Worm (Caenorhabditis elegans) whole organism, young adult: Measurements from ENCODE around the gene nhr-26.

ENCODE experiments used
- F37B4.10 ChIP-seq: fragments of 200-800 bp; sonication (Bioruptor generic); IDR thresholded peaks from 2 replicates; pipeline ENCODE4 v1.3.6; 2022; ENCODE audit warnings: missing genetic modification characterization, missing compliant biosample characterization
- F39B2.1 ChIP-seq: fragments of 200-800 bp; sonication (Bioruptor generic); IDR thresholded peaks from 2 replicates; pipeline ENCODE4 v1.3.6; 2022; ENCODE audit warnings: missing genetic modification reagents, missing genetic modification characterization, missing compliant biosample characterization
- dox-1 ChIP-seq: fragments of 200-800 bp; sonication (Bioruptor generic); IDR thresholded peaks from 2 replicates; pipeline ENCODE4 v1.3.6; 2022; ENCODE audit warnings: missing genetic modification reagents, missing genetic modification characterization, missing compliant biosample characterization
- ekl-4 ChIP-seq: fragments of 200-800 bp; sonication (Bioruptor generic); IDR thresholded peaks from 2 replicates; pipeline ENCODE4 v1.3.6; 2022; ENCODE audit warnings: missing genetic modification reagents, missing genetic modification characterization, missing compliant biosample characterization
- fkh-3 ChIP-seq: sonication (generic microtip); optimal IDR thresholded peaks from 2 replicates; lab custom pipeline; 2016; ENCODE audit warnings: mild to moderate bottlenecking, missing genetic modification characterization, missing compliant biosample characterization
- nfya-1 ChIP-seq: sonication (generic microtip); optimal IDR thresholded peaks from 2 replicates; lab custom pipeline; 2017; ENCODE audit warnings: antibody characterized with exemption, missing compliant biosample characterization, missing genetic modification characterization, borderline replicate concordance; ENCODE audit not compliant: insufficient read depth
- snpc-1.1 ChIP-seq: sonication (generic microtip); optimal IDR thresholded peaks from 2 replicates; lab custom pipeline; 2017; ENCODE audit warnings: missing genetic modification characterization, mild to moderate bottlenecking, missing compliant biosample characterization, antibody characterized with exemption, moderate library complexity, missing genotype, missing genetic modification reagents; ENCODE audit not compliant: insufficient read depth
- unc-62 ChIP-seq: fragments of 150-350 bp; optimal IDR thresholded peaks from 2 replicates; lab custom pipeline; 2014; ENCODE audit warnings: missing biosample characterization, missing genetic modification reagents, missing genetic modification characterization

DNA sequence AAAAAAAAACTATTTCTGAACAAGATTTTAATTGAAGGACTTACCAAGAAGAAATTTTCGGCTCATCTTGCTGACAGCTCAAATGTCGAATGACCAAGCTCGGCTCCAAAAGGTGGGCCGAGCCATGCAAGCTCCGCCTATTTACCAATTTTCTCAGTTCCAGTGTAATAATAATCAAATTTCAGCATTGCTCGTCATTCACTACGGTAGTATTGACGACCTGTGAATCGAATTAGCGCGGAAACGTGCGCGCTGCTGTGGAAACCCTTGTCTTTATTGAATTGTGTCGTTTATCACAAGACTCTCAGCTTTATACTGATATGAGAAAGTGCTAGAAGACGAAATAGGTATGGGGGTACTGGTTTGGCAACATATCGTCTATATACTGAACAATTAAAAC lies 36.7 kb downstream of the nhr-26 start, which contains the start of gene nlp-76:
- TF ChIP-seq ekl-4 (GFP tag; lab: Robert Waterston, UW) (no peak), snpc-1.1 (tag; lab: Kevin White, UChicago) (no peak), dox-1 (peak; percentile 15; the same call in 1 of the 2 replicates), unc-62 (GFP tag; lab: Kevin White, UChicago) (no peak), F39B2.1 (no peak), fkh-3 (tag; lab: Kevin White, UChicago) (no peak), F37B4.10 (no peak), nfya-1 (tag; lab: Kevin White, UChicago) (no peak)
